Worm (Caenorhabditis elegans): ENCODE data around the gene rpl-35.

Gene rpl-35

DNA sequence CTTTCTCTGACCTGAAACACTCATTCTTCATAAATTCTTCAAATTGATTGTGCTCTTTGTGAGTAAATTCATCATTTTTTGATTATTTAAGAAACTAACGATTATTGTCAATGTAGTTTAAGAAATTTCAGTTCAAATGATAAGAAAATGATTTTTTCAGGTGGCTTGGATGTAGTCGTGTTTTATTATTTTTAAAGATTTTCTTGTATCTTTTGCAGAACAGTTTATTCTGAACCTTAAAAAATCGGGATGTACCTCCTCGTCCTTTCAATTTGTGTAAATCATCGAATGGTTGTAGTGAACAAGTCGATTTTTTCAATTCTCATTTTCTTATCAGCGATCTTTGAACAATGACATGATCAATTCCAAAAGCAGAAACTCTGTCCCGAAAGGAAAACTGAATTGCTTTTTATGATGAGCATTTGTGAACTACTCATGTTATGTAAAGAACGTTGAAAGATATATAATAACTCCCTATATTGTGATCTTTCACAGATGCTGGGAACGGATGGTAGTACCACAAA, 10.4 kb downstream of the rpl-35 start, which contains the start of gene slc-17.3:
slc-17.3 (minus strand) TSS at position 51 of the 524 bp plus-strand sequence.
- TF ChIP-seq nhr-90 (tag; optimal IDR thresholded peaks at IDR 0.05; ENCODE audit: poor library complexity) = no peak
- no peak for TF ChIP-seq nhr-47 (tag; optimal IDR thresholded peaks at IDR 0.05)
- no peak for TF ChIP-seq lsy-2 (tag; optimal IDR thresholded peaks at IDR 0.05)
- TF ChIP-seq nhr-71 (tag; optimal IDR thresholded peaks at IDR 0.05) = no peak
- TF ChIP-seq tlp-1 (tag; optimal IDR thresholded peaks at IDR 0.05) = no peak

ce11 chrIII:7866189-7866588, 11.3 kb downstream of the rpl-35 start, which contains the start of gene cup-4:
TSS of gene cup-4 (plus strand) at chrIII:7866489.
- no peak for TF ChIP-seq alr-1 (tag; optimal IDR thresholded peaks at IDR 0.05; ENCODE audit: borderline replicate concordance)
- TF ChIP-seq ceh-8 (GFP tag; optimal IDR thresholded peaks at IDR 0.05) = no peak
- no peak for TF ChIP-seq unc-30 (tag; optimal IDR thresholded peaks at IDR 0.05)

DNA sequence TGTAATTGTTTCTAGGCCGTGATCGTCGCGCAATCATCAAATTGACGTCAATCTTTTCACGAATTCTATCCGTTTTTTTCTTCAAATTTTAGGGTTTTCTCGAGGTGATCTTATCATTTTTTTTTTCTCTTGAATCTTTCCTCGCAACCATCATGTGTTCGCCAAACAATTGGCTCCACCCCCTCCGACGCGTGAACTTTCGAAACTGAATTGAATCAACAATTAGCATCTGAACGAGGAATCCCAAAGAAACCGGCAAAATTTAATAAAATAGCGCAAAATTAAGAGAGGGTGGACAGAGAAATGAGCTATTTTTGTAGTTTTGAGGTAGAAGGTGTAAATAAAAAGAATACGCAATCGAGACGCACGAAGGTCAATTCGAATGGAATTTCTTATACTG, 17.8 kb downstream of the rpl-35 start:
- TF ChIP-seq lsy-2 (tag; optimal IDR thresholded peaks at IDR 0.05) (peak in 1 of 2 experiments; percentile 16), snu-23 (GFP tag; optimal IDR thresholded peaks at IDR 0.05) (peak; percentile 8), zag-1 (tag; optimal IDR thresholded peaks at IDR 0.05) (no peak), elt-3 (tag; optimal IDR thresholded peaks at IDR 0.05) (peak in 1 of 6 experiments; percentile 73), irx-1 (tag; optimal IDR thresholded peaks at IDR 0.05) (no peak), aly-2 (tag; optimal IDR thresholded peaks at IDR 0.05) (no peak), elt-2 (tag; optimal IDR thresholded peaks at IDR 0.05) (no peak), nhr-85 (tag) (peak; percentile 86), nhr-71 (tag; optimal IDR thresholded peaks at IDR 0.05) (peak; percentile 36), mep-1 (tag; optimal IDR thresholded peaks at IDR 0.05) (peak; percentile 53), unc-86 (tag; optimal IDR thresholded peaks at IDR 0.05) (no peak), vab-15 (tag; optimal IDR thresholded peaks at IDR 0.05) (peak; percentile 14), blmp-1 (tag; optimal IDR thresholded peaks at IDR 0.05) (peak; percentile 63), nhr-20 (tag; optimal IDR thresholded peaks at IDR 0.05) (peak; percentile 39), lin-14 (GFP tag; optimal IDR thresholded peaks at IDR 0.05) (peak; percentile 64)

ce11 chrIII:7873481-7873880, 18.5 kb downstream of the rpl-35 start, which contains the start of gene tyr-1:
TSS of gene tyr-1 (plus strand) at chrIII:7873781.
- TF ChIP-seq efl-1 (optimal IDR thresholded peaks at IDR 0.05) (no peak), efl-1 (GFP tag; optimal IDR thresholded peaks at IDR 0.05 in 1 of 2) (peak in 1 of 2 experiments; percentile 17), hlh-4 (tag; optimal IDR thresholded peaks at IDR 0.05) (no peak)

DNA sequence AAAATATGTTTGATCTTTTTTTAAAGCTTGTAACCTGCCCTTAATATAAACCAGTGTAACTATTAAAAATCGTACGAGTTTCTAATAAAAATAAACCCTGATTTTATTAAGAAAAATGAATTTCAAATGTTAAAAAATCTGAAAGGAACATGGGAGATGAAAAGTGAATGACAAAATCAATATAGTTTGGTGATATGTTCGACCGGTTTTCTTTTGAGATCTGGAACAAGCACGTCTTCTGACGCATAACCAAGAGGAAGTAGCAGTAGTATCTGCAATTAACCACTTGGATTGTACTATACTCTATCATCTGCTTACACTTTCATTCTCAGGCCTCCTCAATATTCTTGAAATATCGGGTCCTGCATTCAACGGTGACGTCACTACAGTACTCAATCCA, 22.2 kb downstream of the rpl-35 start:
- TF ChIP-seq mep-1 (tag; optimal IDR thresholded peaks at IDR 0.05) = no peak
- TF ChIP-seq vab-15 (tag; optimal IDR thresholded peaks at IDR 0.05) = no peak
- TF ChIP-seq swsn-7 (tag; optimal IDR thresholded peaks at IDR 0.05) = no peak
- no peak for TF ChIP-seq tlp-1 (tag; optimal IDR thresholded peaks at IDR 0.05)
- no peak for TF ChIP-seq lin-14 (GFP tag; optimal IDR thresholded peaks at IDR 0.05)
- no peak for TF ChIP-seq fkh-4 (tag; optimal IDR thresholded peaks at IDR 0.05; ENCODE audit: borderline replicate concordance)
- no peak for TF ChIP-seq zag-1 (tag; optimal IDR thresholded peaks at IDR 0.05)
- TF ChIP-seq nhr-237 (tag; optimal IDR thresholded peaks at IDR 0.05) = no peak
- TF ChIP-seq C16A3.4 (tag; optimal IDR thresholded peaks at IDR 0.05) = no peak
- no peak for TF ChIP-seq isw-1 (GFP tag; IDR thresholded peaks at IDR 0.05)
- no peak for TF ChIP-seq xbp-1 (tag; optimal IDR thresholded peaks at IDR 0.05)
- no peak for TF ChIP-seq pax-3 (tag; optimal IDR thresholded peaks at IDR 0.05)
- TF ChIP-seq fkh-10 (GFP tag; optimal IDR thresholded peaks at IDR 0.05) = no peak
- no peak for TF ChIP-seq egl-27 (tag; optimal IDR thresholded peaks at IDR 0.05)
- TF ChIP-seq F16B12.6 (tag; optimal IDR thresholded peaks at IDR 0.05) = no peak
- TF ChIP-seq lin-13 (GFP tag; optimal IDR thresholded peaks at IDR 0.05) = no peak
- TF ChIP-seq nhr-11 (tag; optimal IDR thresholded peaks at IDR 0.05) = no peak
- no peak for TF ChIP-seq grh-1 (GFP tag; IDR thresholded peaks at IDR 0.05)

All from whole organism, L1 larva.